Worm (Caenorhabditis elegans) whole organism, young adult: ENCODE measurements around the gene cgp-1.

Source experiments
- B0261.1 ChIP-seq: sonication (generic microtip); optimal IDR thresholded peaks from 2 replicates; lab custom pipeline; 2016; ENCODE audit warnings: mild to moderate bottlenecking, missing genetic modification characterization, moderate library complexity, missing compliant biosample characterization
- C17E4.6 ChIP-seq: fragments of 200-800 bp; sonication (Bioruptor generic); IDR thresholded peaks from 2 replicates; pipeline ENCODE4 v1.3.6; 2022; ENCODE audit warnings: missing genetic modification reagents, missing genetic modification characterization, missing compliant biosample characterization
- D2030.7 ChIP-seq: fragments of 200-800 bp; sonication (Bioruptor generic); IDR thresholded peaks from 2 replicates; pipeline ENCODE4 v1.3.6; 2022; ENCODE audit warnings: missing genetic modification reagents, missing genetic modification characterization, missing compliant biosample characterization
- F22D6.2 ChIP-seq: sonication (generic microtip); optimal IDR thresholded peaks from 2 replicates; lab custom pipeline; 2016; ENCODE audit warnings: mild to moderate bottlenecking, missing genetic modification characterization, missing compliant biosample characterization
- F39B2.1 ChIP-seq: fragments of 200-800 bp; sonication (Bioruptor generic); IDR thresholded peaks from 2 replicates; pipeline ENCODE4 v1.3.6; 2022; ENCODE audit warnings: missing genetic modification reagents, missing genetic modification characterization, missing compliant biosample characterization
- F55B11.4 ChIP-seq: sonication (generic microtip); optimal IDR thresholded peaks from 2 replicates; lab custom pipeline; 2016; ENCODE audit warnings: missing compliant biosample characterization, missing genetic modification characterization, borderline replicate concordance; ENCODE audit not compliant: insufficient read depth
- Y56A3A.18 ChIP-seq: fragments of 200-800 bp; sonication (Bioruptor generic); IDR thresholded peaks from 2 replicates; pipeline ENCODE4 v1.3.6; 2022; ENCODE audit warnings: missing genetic modification reagents, missing genetic modification characterization, missing compliant biosample characterization
- Y79H2A.3 ChIP-seq: fragments of 200-800 bp; sonication (Bioruptor generic); conservative IDR thresholded peaks from 2 replicates; pipeline ENCODE4 v1.3.6; 2022; ENCODE audit warnings: missing genetic modification reagents, missing genetic modification characterization, missing compliant biosample characterization
- ZK185.1 ChIP-seq: sonication (generic microtip); optimal IDR thresholded peaks from 2 replicates; lab custom pipeline; 2016; ENCODE audit warnings: mild to moderate bottlenecking, missing genetic modification characterization, missing compliant biosample characterization; ENCODE audit not compliant: poor library complexity, severe bottlenecking
- ama-1 ChIP-seq, 3 experiments: fragments of 150-350 bp in 1 of 3; sonication (generic microtip) in 2 of 3; optimal IDR thresholded peaks; 2 replicates each; lab custom pipeline; 2014 to 2018; ENCODE audit warnings: missing biosample characterization in 2 of 3, missing genetic modification characterization in 2 of 3, missing genetic modification reagents in 2 of 3
- attf-3 ChIP-seq: fragments of 200-800 bp; sonication (Bioruptor generic); conservative IDR thresholded peaks from 2 replicates; pipeline ENCODE4 v1.3.6; 2022; ENCODE audit warnings: missing genetic modification reagents, missing genetic modification characterization, missing compliant biosample characterization
- bed-2 ChIP-seq: fragments of 200-800 bp; sonication (Bioruptor generic); IDR thresholded peaks from 2 replicates; pipeline ENCODE4 v1.3.6; 2022; ENCODE audit warnings: missing genetic modification reagents, missing genetic modification characterization, missing compliant biosample characterization
- ceh-79 ChIP-seq: sonication (generic microtip); optimal IDR thresholded peaks from 2 replicates; lab custom pipeline; 2017; ENCODE audit warnings: mild to moderate bottlenecking, missing genetic modification characterization, missing compliant biosample characterization
- ceh-91 ChIP-seq: fragments of 200-800 bp; sonication (Bioruptor generic); IDR thresholded peaks from 2 replicates; pipeline ENCODE4 v1.3.6; 2022; ENCODE audit warnings: missing genetic modification reagents, missing genetic modification characterization, missing compliant biosample characterization
- chd-7 ChIP-seq: sonication (generic microtip); optimal IDR thresholded peaks from 2 replicates; lab custom pipeline; 2016; ENCODE audit warnings: mild to moderate bottlenecking, missing genetic modification characterization, moderate library complexity, missing compliant biosample characterization
- die-1 ChIP-seq: sonication (generic microtip); optimal IDR thresholded peaks from 2 replicates; lab custom pipeline; 2016; ENCODE audit warnings: missing genotype, mild to moderate bottlenecking, missing genetic modification characterization, missing compliant biosample characterization
- dox-1 ChIP-seq: fragments of 200-800 bp; sonication (Bioruptor generic); IDR thresholded peaks from 2 replicates; pipeline ENCODE4 v1.3.6; 2022; ENCODE audit warnings: missing genetic modification reagents, missing genetic modification characterization, missing compliant biosample characterization
- dpl-1 ChIP-seq: fragments of 150-350 bp; optimal IDR thresholded peaks from 2 replicates; lab custom pipeline; 2014; ENCODE audit warnings: missing biosample characterization, missing genetic modification reagents, missing genetic modification characterization
- efl-1 ChIP-seq: fragments of 150-350 bp; optimal IDR thresholded peaks from 2 replicates; lab custom pipeline; 2014; ENCODE audit warnings: missing biosample characterization, missing genetic modification reagents, missing genetic modification characterization
- egrh-3 ChIP-seq: fragments of 200-800 bp; sonication (Bioruptor generic); IDR thresholded peaks from 2 replicates; pipeline ENCODE4 v1.3.6; 2022; ENCODE audit warnings: missing genetic modification reagents, missing genetic modification characterization, missing compliant biosample characterization
- ekl-4 ChIP-seq: fragments of 200-800 bp; sonication (Bioruptor generic); IDR thresholded peaks from 2 replicates; pipeline ENCODE4 v1.3.6; 2022; ENCODE audit warnings: missing genetic modification reagents, missing genetic modification characterization, missing compliant biosample characterization
- ets-4 ChIP-seq: fragments of 200-800 bp; sonication (Bioruptor generic); optimal IDR thresholded peaks from 2 replicates; lab custom pipeline; 2018; ENCODE audit warnings: mild to moderate bottlenecking, missing genetic modification characterization, missing compliant biosample characterization
- gei-17 ChIP-seq: fragments of 200-800 bp; sonication (Bioruptor generic); optimal IDR thresholded peaks from 2 replicates; lab custom pipeline; 2018; ENCODE audit warnings: mild to moderate bottlenecking, missing genetic modification characterization, missing compliant biosample characterization
- hlh-26 ChIP-seq: fragments of 200-800 bp; sonication (Bioruptor generic); conservative IDR thresholded peaks from 2 replicates; pipeline ENCODE4 v1.3.6; 2022; ENCODE audit warnings: missing genetic modification reagents, missing genetic modification characterization, missing compliant biosample characterization
- hrde-1 ChIP-seq: sonication (generic microtip); optimal IDR thresholded peaks from 2 replicates; lab custom pipeline; 2016; ENCODE audit warnings: missing genetic modification characterization, mild to moderate bottlenecking, missing compliant biosample characterization, moderate library complexity, missing genotype, missing genetic modification reagents, borderline replicate concordance
- hsf-1 ChIP-seq: fragments of 200-800 bp; sonication (Bioruptor generic); IDR thresholded peaks from 2 replicates; pipeline ENCODE4 v1.3.6; 2022; ENCODE audit warnings: missing genetic modification reagents, missing genetic modification characterization, missing compliant biosample characterization
- lag-1 ChIP-seq: fragments of 200-800 bp; sonication (Bioruptor generic); IDR thresholded peaks from 2 replicates; pipeline ENCODE4 v1.3.6; 2022; ENCODE audit warnings: missing genetic modification reagents, missing genetic modification characterization, missing compliant biosample characterization
- lin-35 ChIP-seq, 3 experiments: fragments of 150-350 bp in 2 of 3; sonication (generic microtip) in 1 of 3; optimal IDR thresholded peaks; 2 replicates each; lab custom pipeline; 2014 to 2018; ENCODE audit warnings: missing biosample characterization in 3 of 3, missing genetic modification characterization in 3 of 3, missing genetic modification reagents in 3 of 3
- lin-54 ChIP-seq: fragments of 200-800 bp; sonication (Bioruptor generic); optimal IDR thresholded peaks from 2 replicates; lab custom pipeline; 2018; ENCODE audit warnings: mild to moderate bottlenecking, missing genetic modification characterization, missing compliant biosample characterization
- lsl-1 ChIP-seq: fragments of 200-800 bp; sonication (Bioruptor generic); optimal IDR thresholded peaks from 2 replicates; lab custom pipeline; 2018; ENCODE audit warnings: mild to moderate bottlenecking, missing genetic modification characterization, moderate library complexity, missing compliant biosample characterization
- madf-6 ChIP-seq: fragments of 200-800 bp; sonication (Bioruptor generic); IDR thresholded peaks from 2 replicates; pipeline ENCODE4 v1.3.6; 2022; ENCODE audit warnings: missing genetic modification reagents, missing genetic modification characterization, missing compliant biosample characterization
- madf-8 ChIP-seq: fragments of 200-800 bp; sonication (Bioruptor generic); conservative IDR thresholded peaks from 2 replicates; pipeline ENCODE4 v1.3.6; 2022; ENCODE audit warnings: missing genetic modification reagents, missing genetic modification characterization, missing compliant biosample characterization
- mcd-1 ChIP-seq: fragments of 200-800 bp; sonication (Bioruptor generic); IDR thresholded peaks from 2 replicates; pipeline ENCODE4 v1.3.6; 2022; ENCODE audit warnings: missing genetic modification reagents, missing genetic modification characterization, missing compliant biosample characterization
- mel-28 ChIP-seq: sonication (generic microtip); optimal IDR thresholded peaks from 2 replicates; lab custom pipeline; 2016; ENCODE audit warnings: borderline replicate concordance, mild to moderate bottlenecking, missing genetic modification characterization, missing compliant biosample characterization
- nfya-1 ChIP-seq: sonication (generic microtip); optimal IDR thresholded peaks from 2 replicates; lab custom pipeline; 2017; ENCODE audit warnings: antibody characterized with exemption, missing compliant biosample characterization, missing genetic modification characterization, borderline replicate concordance; ENCODE audit not compliant: insufficient read depth
- nfyb-1 ChIP-seq: fragments of 200-800 bp; sonication (Bioruptor generic); IDR thresholded peaks from 2 replicates; pipeline ENCODE4 v1.3.6; 2022; ENCODE audit warnings: missing genetic modification reagents, missing genetic modification characterization, missing compliant biosample characterization
- nhr-80 ChIP-seq: sonication (generic microtip); optimal IDR thresholded peaks from 2 replicates; lab custom pipeline; 2016; ENCODE audit warnings: missing genetic modification characterization, missing compliant biosample characterization
- pha-4 ChIP-seq: fragments of 150-350 bp; sonication (generic microtip); optimal IDR thresholded peaks from 2 replicates; lab custom pipeline; 2014; ENCODE audit warnings: missing biosample characterization, missing genetic modification reagents, missing genetic modification characterization
- sdz-38 ChIP-seq: sonication (generic microtip); optimal IDR thresholded peaks from 2 replicates; lab custom pipeline; 2016; ENCODE audit warnings: missing genotype, missing genetic modification characterization, missing compliant biosample characterization
- sptf-2 ChIP-seq: fragments of 200-800 bp; sonication (Bioruptor generic); optimal IDR thresholded peaks from 2 replicates; lab custom pipeline; 2018; ENCODE audit warnings: mild to moderate bottlenecking, missing genetic modification characterization, missing compliant biosample characterization
- unc-130 ChIP-seq: sonication (generic microtip); optimal IDR thresholded peaks from 2 replicates; lab custom pipeline; 2016; ENCODE audit warnings: missing genetic modification reagents, missing genetic modification characterization, missing compliant biosample characterization
- unc-62 ChIP-seq: fragments of 150-350 bp; optimal IDR thresholded peaks from 2 replicates; lab custom pipeline; 2014; ENCODE audit warnings: missing biosample characterization, missing genetic modification reagents, missing genetic modification characterization
- xnd-1 ChIP-seq: sonication (generic microtip); optimal IDR thresholded peaks from 2 replicates; lab custom pipeline; 2016; ENCODE audit warnings: missing genotype, missing genetic modification reagents, missing genetic modification characterization, missing compliant biosample characterization
- ztf-25 ChIP-seq: fragments of 200-800 bp; sonication (Bioruptor generic); IDR thresholded peaks from 2 replicates; pipeline ENCODE4 v1.3.6; 2022; ENCODE audit warnings: missing genetic modification reagents, missing genetic modification characterization, missing compliant biosample characterization
- ztf-28 ChIP-seq: fragments of 200-800 bp; sonication (Bioruptor generic); IDR thresholded peaks from 2 replicates; pipeline ENCODE4 v1.3.6; 2022; ENCODE audit warnings: missing genetic modification reagents, missing genetic modification characterization, missing compliant biosample characterization
- ztf-3 ChIP-seq: fragments of 200-800 bp; sonication (Bioruptor generic); optimal IDR thresholded peaks from 2 replicates; lab custom pipeline; 2018; ENCODE audit warnings: mild to moderate bottlenecking, missing genetic modification characterization, missing compliant biosample characterization
- ztf-6 ChIP-seq: fragments of 200-800 bp; sonication (Bioruptor generic); IDR thresholded peaks from 2 replicates; pipeline ENCODE4 v1.3.6; 2022; ENCODE audit warnings: missing genetic modification reagents, missing genetic modification characterization, missing compliant biosample characterization

cgp-1 gene

ce11 chrV:156044-156869 lies 33.7 kb upstream of the cgp-1 start, which contains the start of gene ttb-1:
TSS of gene ttb-1 (plus strand) at chrV:156819.
- TF ChIP-seq sdz-38 (tag; lab: Kevin White, UChicago) (no peak), dox-1 (GFP tag; lab: Robert Waterston, UW) (0 out of 2 replicates have a peak, but pooled peaks have one; percentile 11), dpl-1 (peak; percentile 21), ama-1 (optimal IDR thresholded peaks at IDR 0.05; lab: Kevin White, UChicago) (no peak), ama-1 (GFP tag; optimal IDR thresholded peaks at IDR 0.05; lab: Kevin White, UChicago) (no peak), D2030.7 (peak; percentile 74), xnd-1 (tag; lab: Kevin White, UChicago) (no peak), efl-1 (peak; percentile 68), ztf-3 (GFP tag; lab: Kevin White, UChicago) (no peak), ztf-28 (no peak), hsf-1 (no peak), ceh-79 (tag; lab: Kevin White, UChicago) (no peak), lag-1 (no peak), F39B2.1 (GFP tag; lab: Robert Waterston, UW) (no peak), egrh-3 (GFP tag; lab: Robert Waterston, UW) (no peak), madf-8 (GFP tag; lab: Robert Waterston, UW) (no peak), ceh-91 (GFP tag; lab: Robert Waterston, UW) (no peak), nfyb-1 (GFP tag; lab: Robert Waterston, UW) (no peak), F22D6.2 (no peak), madf-6 (GFP tag; lab: Robert Waterston, UW) (peak; percentile 57; the same call in 1 of the 2 replicates), lin-35 (GFP tag; optimal IDR thresholded peaks at IDR 0.05; lab: Kevin White, UChicago) (peak in 1 of 3 experiments; percentile 46), unc-62 (GFP tag; lab: Kevin White, UChicago) (no peak), Y79H2A.3 (no peak), hlh-26 (GFP tag; lab: Robert Waterston, UW) (no peak), attf-3 (GFP tag; lab: Robert Waterston, UW) (peak; percentile 91), mcd-1 (GFP tag; lab: Robert Waterston, UW) (0 out of 2 replicates have a peak, but pooled peaks have one; percentile 32), Y56A3A.18 (no peak), unc-130 (GFP tag; lab: Kevin White, UChicago) (no peak), mel-28 (tag; lab: Kevin White, UChicago) (no peak), nhr-80 (no peak), nfya-1 (no peak), lin-54 (GFP tag; lab: Kevin White, UChicago) (peak; percentile 66), pha-4 (no peak)

ce11 chrV:155215-155614 lies 32.6 kb upstream of the cgp-1 start:
- TF ChIP-seq madf-6 (GFP tag; lab: Robert Waterston, UW): 0 out of 2 replicates have a peak, but pooled peaks have one; percentile 30
- TF ChIP-seq ets-4 (GFP tag; lab: Kevin White, UChicago): no peak
- no peak for TF ChIP-seq hrde-1 (tag; lab: Kevin White, UChicago)
- no peak for TF ChIP-seq F22D6.2
- no peak for TF ChIP-seq F55B11.4 (tag; lab: Kevin White, UChicago)
- TF ChIP-seq lsl-1 (GFP tag; lab: Kevin White, UChicago): no peak
- TF ChIP-seq die-1: no peak
- TF ChIP-seq sptf-2 (GFP tag; lab: Kevin White, UChicago): no peak
- no peak for TF ChIP-seq ztf-6 (GFP tag; lab: Robert Waterston, UW)
- TF ChIP-seq efl-1: no peak
- TF ChIP-seq ekl-4 (GFP tag; lab: Robert Waterston, UW): no peak
- TF ChIP-seq ZK185.1: no peak
- no peak for TF ChIP-seq ama-1 (optimal IDR thresholded peaks at IDR 0.05; lab: Kevin White, UChicago)
- TF ChIP-seq ama-1 (GFP tag; optimal IDR thresholded peaks at IDR 0.05; lab: Kevin White, UChicago): no peak
- no peak for TF ChIP-seq C17E4.6 (GFP tag; lab: Robert Waterston, UW)
- no peak for TF ChIP-seq gei-17 (GFP tag; lab: Kevin White, UChicago)
- 0 out of 2 replicates have a peak, but pooled peaks have one; percentile 31 for TF ChIP-seq bed-2 (GFP tag; lab: Robert Waterston, UW)
- no peak for TF ChIP-seq mel-28 (tag; lab: Kevin White, UChicago)
- no peak for TF ChIP-seq ztf-25
- TF ChIP-seq chd-7 (tag; lab: Kevin White, UChicago): no peak
- no peak for TF ChIP-seq B0261.1 (tag; lab: Kevin White, UChicago)
